Fruit fly (Drosophila melanogaster) ovary, adult (tissue): ENCODE data around the gene CG14085.
A peak's percentile ranks its signal among the peaks of the same experiment; 100 is the strongest.

Experiments used
- CG17801 ChIP-seq: fragments of 200-800 bp; optimal IDR thresholded peaks from 2 replicates; lab custom pipeline; 2019; ENCODE audit warnings: missing biosample characterization, mild to moderate bottlenecking, missing genetic modification characterization, moderate library complexity; ENCODE audit not compliant: partially characterized antibody

Gene CG14085

dm6 chr3L:19291465-19292413, 22.6 kb downstream of the CG14085 start:
- TF ChIP-seq CG17801 (GFP tag; lab: Kevin White, UChicago) = no peak

DNA sequence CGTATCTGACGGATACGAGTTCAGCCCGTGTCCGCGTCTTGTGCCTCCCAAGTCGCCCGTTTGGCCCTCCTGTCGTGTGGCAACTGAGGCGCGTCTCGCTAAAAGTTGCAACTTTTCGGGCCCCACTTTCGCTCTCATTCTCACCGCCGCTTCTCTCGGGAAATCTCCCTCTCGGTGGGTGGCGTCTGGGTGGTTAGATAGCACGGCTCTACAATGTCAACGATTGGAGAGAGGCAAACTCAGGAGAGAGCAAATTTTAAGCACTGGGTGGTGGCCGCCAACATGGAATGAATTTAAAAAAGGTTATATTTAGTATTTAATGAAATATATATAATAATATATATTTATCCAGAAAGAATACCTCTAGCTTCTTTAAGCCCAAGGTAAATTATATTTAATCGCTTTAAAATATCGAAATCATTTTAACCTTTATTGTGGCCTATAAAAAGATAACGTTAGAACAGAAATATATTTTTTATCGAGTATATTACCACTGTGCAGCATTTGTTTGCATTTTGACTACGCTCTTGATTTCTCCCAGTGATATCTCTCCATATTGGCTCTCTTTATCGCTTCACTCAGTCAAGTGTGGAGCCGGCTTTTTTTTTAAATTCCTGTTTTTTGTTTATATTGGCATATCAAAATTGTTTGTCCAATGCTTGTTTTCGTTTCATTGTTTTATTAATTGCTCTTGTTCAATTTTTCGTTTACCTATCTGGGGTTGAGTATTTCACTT, 23.5 kb downstream of the CG14085 start, which contains the start of gene Gbs-76A:
Gbs-76A (minus strand) TSS at position 327 of the 736 bp plus-strand sequence.
- peak; percentile 50 for TF ChIP-seq CG17801 (GFP tag; lab: Kevin White, UChicago)

DNA sequence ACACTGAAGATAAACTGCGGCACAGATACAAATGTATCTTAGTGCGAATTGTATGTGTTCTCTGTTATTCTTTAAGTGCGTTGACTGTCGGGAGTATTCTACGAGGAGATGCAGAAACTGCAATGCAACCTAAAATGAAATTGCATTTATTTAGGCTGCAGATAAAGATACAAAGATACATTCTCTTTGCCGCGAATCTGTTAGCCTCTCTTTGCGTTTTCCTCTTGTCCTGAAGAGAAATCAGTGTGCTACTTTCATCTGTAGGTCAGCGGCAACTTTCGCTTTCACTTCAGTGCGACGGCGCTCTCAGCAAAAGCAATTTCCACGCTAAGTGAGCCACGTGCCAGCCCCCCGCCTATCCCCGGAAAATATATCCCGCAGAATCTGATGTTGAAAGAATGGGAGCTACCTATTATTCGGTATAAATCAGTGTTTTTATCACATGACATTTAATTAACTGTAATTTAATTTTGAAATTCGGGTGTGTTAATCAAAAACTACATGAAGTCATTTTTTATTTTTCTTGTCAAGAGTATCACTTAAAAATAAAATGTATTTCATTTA, 24.1 kb downstream of the CG14085 start:
- no peak for TF ChIP-seq CG17801 (GFP tag; lab: Kevin White, UChicago)

DNA sequence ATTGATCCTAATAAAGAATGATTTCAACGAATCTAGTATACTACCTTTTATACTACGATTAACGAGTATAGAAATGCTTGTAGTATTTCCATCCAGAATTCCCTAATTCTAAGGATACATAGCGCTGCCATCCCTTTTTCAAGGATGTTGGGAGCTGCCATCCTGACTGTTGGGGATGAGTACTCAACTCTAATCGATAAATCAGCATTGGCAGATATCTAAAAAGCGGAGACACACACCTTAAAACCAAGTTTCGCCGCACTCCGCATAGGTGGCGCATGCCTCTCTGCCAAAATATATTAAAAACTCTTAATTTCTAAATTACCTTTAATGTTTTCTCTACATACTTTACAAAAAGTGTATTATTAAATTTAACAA, 25.1 kb downstream of the CG14085 start, which contains the start of gene fal:
fal (plus strand) TSS at position 330 of the 378 bp plus-strand sequence.
- TF ChIP-seq CG17801 (GFP tag; lab: Kevin White, UChicago) = no peak

DNA sequence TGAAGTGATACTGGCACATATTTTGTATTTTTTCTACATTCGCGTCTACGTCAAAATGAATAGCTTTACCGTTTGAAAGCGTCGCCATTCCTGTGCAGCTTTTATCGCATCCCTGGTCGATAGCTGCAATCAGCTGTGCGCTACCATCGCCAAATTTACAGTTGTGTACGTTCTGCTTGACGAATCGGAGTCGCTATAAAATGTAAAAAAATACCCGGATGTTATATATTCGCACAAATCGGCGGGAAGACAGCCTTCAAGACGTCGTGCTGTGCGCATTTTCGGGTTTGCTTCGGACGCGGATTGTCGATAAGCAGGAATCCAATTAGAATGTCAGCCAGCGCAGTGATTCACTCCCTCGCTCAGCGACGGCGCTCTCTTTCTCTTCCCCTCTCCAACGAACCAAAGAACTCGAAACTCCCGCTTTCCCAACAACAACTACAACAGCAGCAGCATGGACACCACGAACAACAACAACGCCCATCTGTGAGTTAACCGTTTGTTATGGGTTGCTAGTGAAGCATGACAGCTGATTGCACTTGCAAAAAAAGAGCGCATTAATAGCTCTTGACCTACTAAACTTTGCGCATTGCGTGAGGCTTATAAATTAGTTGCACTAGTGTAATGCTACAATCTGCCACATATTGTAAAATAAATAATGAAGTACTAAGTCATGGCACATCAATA, 25.6 kb downstream of the CG14085 start:
- TF ChIP-seq CG17801 (GFP tag; lab: Kevin White, UChicago) = peak; percentile 58

DNA sequence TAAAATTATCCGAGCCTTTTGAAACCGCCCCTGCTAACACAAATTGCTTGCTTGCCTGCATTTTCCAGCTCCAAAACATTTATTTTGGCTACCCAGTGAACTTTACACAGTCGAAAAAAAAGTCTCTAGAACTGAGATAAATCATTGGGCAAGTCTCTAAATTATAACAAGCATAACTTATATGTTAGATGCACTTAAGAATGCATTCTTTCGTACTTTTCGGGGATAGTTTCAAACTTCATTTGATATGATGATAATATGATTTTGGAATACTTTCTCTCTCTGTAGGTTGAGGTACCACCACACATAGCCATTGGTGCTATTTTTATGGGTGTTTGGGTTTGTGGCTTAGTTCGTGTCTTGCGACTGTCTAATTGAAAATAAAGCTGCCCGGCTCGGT, 45.7 kb downstream of the CG14085 start:
- TF ChIP-seq CG17801 (GFP tag; lab: Kevin White, UChicago) = no peak

DNA sequence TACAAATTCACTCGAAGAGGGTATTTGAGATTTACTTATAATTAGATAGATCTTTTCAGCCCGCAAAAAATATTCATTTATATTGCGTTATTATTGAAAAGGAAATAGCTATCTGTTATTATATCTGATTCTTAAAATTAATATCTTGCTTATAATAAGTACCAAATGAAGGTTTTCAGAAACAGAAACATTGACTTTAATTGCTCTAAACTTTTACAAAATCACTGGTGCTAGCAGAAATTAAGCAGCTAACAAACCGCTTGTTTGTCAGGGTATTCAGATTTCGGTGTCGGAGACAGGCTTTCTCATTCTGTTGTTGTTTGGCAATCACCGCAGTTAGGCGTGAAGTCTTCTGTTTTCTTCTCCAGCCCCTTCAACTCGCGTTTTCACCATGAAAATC, 47.5 kb downstream of the CG14085 start:
- TF ChIP-seq CG17801 (GFP tag; lab: Kevin White, UChicago) = no peak
